Worm (Caenorhabditis elegans): ENCODE measurements around the gene rpn-13.

Gene rpn-13

ce11 chrIII:6360114-6360513 lies 18.4 kb upstream of the rpn-13 start (continued):
- TF ChIP-seq unc-39 (tag; optimal IDR thresholded peaks at IDR 0.05) (no peak), lin-1 (GFP tag; IDR thresholded peaks at IDR 0.05) (no peak), nhr-77 (tag; optimal IDR thresholded peaks at IDR 0.05) (no peak), skn-1 (tag; optimal IDR thresholded peaks at IDR 0.05) (no peak), daf-8 (GFP tag; IDR thresholded peaks at IDR 0.05) (no peak), dpl-1 (GFP tag; optimal IDR thresholded peaks at IDR 0.05) (no peak), ces-1 (GFP tag; optimal IDR thresholded peaks at IDR 0.05) (no peak), nhr-76 (tag; optimal IDR thresholded peaks at IDR 0.05) (peak; percentile 38), ztf-11 (tag; optimal IDR thresholded peaks at IDR 0.05) (no peak), mxl-2 (GFP tag; conservative IDR thresholded peaks at IDR 0.05) (no peak), zag-1 (tag; optimal IDR thresholded peaks at IDR 0.05) (no peak), gei-8 (GFP tag; optimal IDR thresholded peaks at IDR 0.05) (no peak), zfp-3 (GFP tag; conservative IDR thresholded peaks at IDR 0.05) (no peak), arid-1 (GFP tag; conservative IDR thresholded peaks at IDR 0.05) (no peak), egl-43 (GFP tag; IDR thresholded peaks at IDR 0.05) (no peak), cey-2 (tag; optimal IDR thresholded peaks at IDR 0.05; ENCODE audit: borderline replicate concordance, insufficient read depth) (no peak), attf-4 (tag; optimal IDR thresholded peaks at IDR 0.05) (no peak), F37D6.2 (tag; optimal IDR thresholded peaks at IDR 0.05) (no peak), hlh-30 (tag; optimal IDR thresholded peaks at IDR 0.05; ENCODE audit: insufficient read depth) (peak; percentile 52), nhr-11 (tag; optimal IDR thresholded peaks at IDR 0.05) (no peak), pqm-1 (tag; optimal IDR thresholded peaks at IDR 0.05) (no peak), jun-1 (tag; optimal IDR thresholded peaks at IDR 0.05) (no peak), ceh-44 (GFP tag; IDR thresholded peaks at IDR 0.05) (no peak), sdz-12 (GFP tag; optimal IDR thresholded peaks at IDR 0.05) (no peak), nhr-111 (GFP tag; optimal IDR thresholded peaks at IDR 0.05) (no peak), ceh-62 (tag; optimal IDR thresholded peaks at IDR 0.05) (no peak), unc-62 (GFP tag; optimal IDR thresholded peaks at IDR 0.05 in 1 of 2) (peak in 1 of 2 experiments; percentile 96), unc-62 (tag; optimal IDR thresholded peaks at IDR 0.05) (no peak), lim-7 (GFP tag; IDR thresholded peaks at IDR 0.05) (no peak), mdl-1 (tag; optimal IDR thresholded peaks at IDR 0.05) (peak in 1 of 2 experiments; percentile 12), lin-15B (tag; optimal IDR thresholded peaks at IDR 0.05) (no peak)

- TF ChIP-seq snpc-1.2 (GFP tag; IDR thresholded peaks at IDR 0.05) (no peak), ceh-32 (tag; optimal IDR thresholded peaks at IDR 0.05; ENCODE audit: poor library complexity) (no peak), T20F7.1 (GFP tag; optimal IDR thresholded peaks at IDR 0.05) (no peak), ama-1 (optimal IDR thresholded peaks at IDR 0.05) (peak; percentile 14), hlh-30 (tag; optimal IDR thresholded peaks at IDR 0.05; ENCODE audit: insufficient read depth) (peak; percentile 86), F26F4.8 (GFP tag; conservative IDR thresholded peaks at IDR 0.05) (no peak), nhr-48 (tag; optimal IDR thresholded peaks at IDR 0.05) (no peak), dmd-8 (GFP tag; IDR thresholded peaks at IDR 0.05) (no peak), dmd-9 (GFP tag; IDR thresholded peaks at IDR 0.05) (no peak), nhr-11 (tag; optimal IDR thresholded peaks at IDR 0.05) (peak; percentile 7), dmd-6 (GFP tag; IDR thresholded peaks at IDR 0.05) (no peak), lim-7 (GFP tag; IDR thresholded peaks at IDR 0.05) (no peak), ceh-82 (tag; optimal IDR thresholded peaks at IDR 0.05) (no peak), duxl-1 (tag; optimal IDR thresholded peaks at IDR 0.05; ENCODE audit: poor library complexity) (no peak), madf-5 (GFP tag; IDR thresholded peaks at IDR 0.05) (no peak), set-16 (GFP tag; IDR thresholded peaks at IDR 0.05) (no peak), lsy-2 (tag; optimal IDR thresholded peaks at IDR 0.05) (peak in 1 of 2 experiments; percentile 7), daf-8 (GFP tag; IDR thresholded peaks at IDR 0.05) (no peak), cey-2 (tag; optimal IDR thresholded peaks at IDR 0.05; ENCODE audit: borderline replicate concordance, insufficient read depth) (no peak), daf-19 (GFP tag; conservative IDR thresholded peaks at IDR 0.05) (no peak), skn-1 (tag; optimal IDR thresholded peaks at IDR 0.05) (no peak), unc-62 (GFP tag; optimal IDR thresholded peaks at IDR 0.05 in 1 of 2) (peak in 1 of 2 experiments; percentile 98), unc-62 (tag; optimal IDR thresholded peaks at IDR 0.05) (no peak), ceh-20 (GFP tag; IDR thresholded peaks at IDR 0.05) (no peak), lin-39 (tag; optimal IDR thresholded peaks at IDR 0.05) (no peak), mdl-1 (tag; optimal IDR thresholded peaks at IDR 0.05) (peak in 1 of 2 experiments; percentile 34), Y48G9A.11 (GFP tag; IDR thresholded peaks at IDR 0.05) (no peak), ceh-44 (GFP tag; IDR thresholded peaks at IDR 0.05) (no peak), lin-15B (tag; optimal IDR thresholded peaks at IDR 0.05) (no peak)
Observed at ce11 chrIII:6359171-6359854, 17.6 kb upstream of the rpn-13 start.
